Worm (Caenorhabditis elegans): ENCODE measurements around the gene T05A7.12.
A peak's percentile ranks its signal among the peaks of the same experiment; 100 is the strongest.

ce11 chrII:4693129-4693528 is 30.0 kb upstream of the T05A7.12 start, which contains the start of gene F10G7.5:
- TF ChIP-seq elt-2 (tag; optimal IDR thresholded peaks at IDR 0.05) (peak; percentile 58), nhr-28 (tag; optimal IDR thresholded peaks at IDR 0.05) (no peak), pha-4 (tag; optimal IDR thresholded peaks at IDR 0.05) (no peak), mdl-1 (tag; optimal IDR thresholded peaks at IDR 0.05) (no peak), ceh-9 (tag; optimal IDR thresholded peaks at IDR 0.05) (no peak), fkh-10 (GFP tag; optimal IDR thresholded peaks at IDR 0.05) (no peak), nfya-1 (tag; optimal IDR thresholded peaks at IDR 0.05; ENCODE audit: insufficient read depth) (peak; percentile 31)
